Worm (Caenorhabditis elegans) whole organism, L4 larva: ENCODE results near the gene F53A2.3.

Experiments
- F44E2.7 ChIP-seq: fragments of 200-800 bp; sonication (Bioruptor generic); IDR thresholded peaks from 2 replicates; pipeline ENCODE4 v2.1.2; 2022; ENCODE audit warnings: missing genetic modification characterization, missing compliant biosample characterization
- F49E8.2 ChIP-seq: sonication (generic microtip); optimal IDR thresholded peaks from 2 replicates; lab custom pipeline; 2016; ENCODE audit warnings: missing compliant biosample characterization, mild to moderate bottlenecking, missing genetic modification characterization, borderline replicate concordance
- R02D3.7 ChIP-seq: fragments of 150-350 bp; sonication (generic microtip); optimal IDR thresholded peaks from 3 replicates; lab custom pipeline; 2014; ENCODE audit warnings: missing biosample characterization, missing genetic modification characterization
- T20F7.1 ChIP-seq: fragments of 200-800 bp; sonication (Bioruptor generic); optimal IDR thresholded peaks from 2 replicates; lab custom pipeline; 2018; ENCODE audit warnings: mild to moderate bottlenecking, missing genetic modification characterization, missing compliant biosample characterization
- T26A8.4 ChIP-seq: fragments of 200-800 bp; sonication (Bioruptor generic); IDR thresholded peaks from 2 replicates; pipeline ENCODE4 v1.3.6; 2022; ENCODE audit warnings: missing genetic modification characterization, missing compliant biosample characterization
- Y105C5A.15 ChIP-seq: fragments of 200-800 bp; sonication (Bioruptor generic); IDR thresholded peaks from 2 replicates; pipeline ENCODE4 v1.3.6; 2022; ENCODE audit warnings: missing genetic modification characterization, missing compliant biosample characterization
- ZK337.2 ChIP-seq: fragments of 200-800 bp; sonication (Bioruptor generic); IDR thresholded peaks from 2 replicates; pipeline ENCODE4 v1.3.6; 2022; ENCODE audit warnings: missing genetic modification reagents, missing genetic modification characterization, missing compliant biosample characterization
- aha-1 ChIP-seq: fragments of 150-350 bp; peaks from one replicate; lab custom pipeline; 2014; ENCODE audit warnings: missing biosample characterization, missing genetic modification characterization
- ama-1 ChIP-seq: fragments of 150-350 bp; optimal IDR thresholded peaks from 2 replicates; lab custom pipeline; 2014; ENCODE audit warnings: inconsistent platforms, mixed read lengths
- ceh-20 ChIP-seq: fragments of 200-800 bp; sonication (Bioruptor generic); IDR thresholded peaks from 2 replicates; pipeline ENCODE4 v1.3.6; 2022; ENCODE audit warnings: missing genetic modification reagents, missing genetic modification characterization, missing compliant biosample characterization
- ceh-28 ChIP-seq: fragments of 150-350 bp; optimal IDR thresholded peaks from 2 replicates; lab custom pipeline; 2014; ENCODE audit warnings: missing biosample characterization, missing genetic modification reagents, missing genetic modification characterization
- ceh-44 ChIP-seq: fragments of 200-800 bp; sonication (Bioruptor generic); IDR thresholded peaks from 2 replicates; pipeline ENCODE4 v1.3.6; 2022; ENCODE audit warnings: missing genetic modification reagents, missing genetic modification characterization, missing compliant biosample characterization
- cey-2 ChIP-seq: sonication (generic microtip); optimal IDR thresholded peaks from 3 replicates; lab custom pipeline; 2017; ENCODE audit warnings: missing genetic modification characterization, mild to moderate bottlenecking, missing compliant biosample characterization, antibody characterized with exemption, borderline replicate concordance; ENCODE audit not compliant: insufficient read depth
- daf-12 ChIP-seq: fragments of 150-350 bp; optimal IDR thresholded peaks from 2 replicates; lab custom pipeline; 2014; ENCODE audit warnings: missing biosample characterization, missing genetic modification reagents, missing genetic modification characterization
- daf-16 ChIP-seq, 3 experiments: sonication (generic microtip); optimal IDR thresholded peaks; 2 replicates each; lab custom pipeline; 2016 to 2017; ENCODE audit warnings: missing genetic modification characterization in 3 of 3, missing genetic modification reagents in 3 of 3, mild to moderate bottlenecking in 2 of 3, missing compliant biosample characterization in 2 of 3, missing biosample characterization in 1 of 3, moderate library complexity in 1 of 3
- dmd-6 ChIP-seq: fragments of 200-800 bp; sonication (Bioruptor generic); IDR thresholded peaks from 2 replicates; pipeline ENCODE4 v1.3.6; 2022; ENCODE audit warnings: missing genetic modification reagents, missing genetic modification characterization, missing compliant biosample characterization
- dve-1 ChIP-seq: sonication (generic microtip); optimal IDR thresholded peaks from 2 replicates; lab custom pipeline; 2017; ENCODE audit warnings: antibody characterized with exemption, mild to moderate bottlenecking, missing genetic modification characterization, missing compliant biosample characterization; ENCODE audit not compliant: insufficient read depth
- lim-7 ChIP-seq: fragments of 200-800 bp; sonication (Bioruptor generic); IDR thresholded peaks from 2 replicates; pipeline ENCODE4 v1.3.6; 2022; ENCODE audit warnings: missing genetic modification characterization, missing compliant biosample characterization
- lin-39 ChIP-seq: fragments of 150-350 bp; optimal IDR thresholded peaks from 2 replicates; lab custom pipeline; 2014; ENCODE audit warnings: missing biosample characterization, missing genetic modification reagents, missing genetic modification characterization
- lir-3 ChIP-seq: sonication (generic microtip); optimal IDR thresholded peaks from 2 replicates; lab custom pipeline; 2016; ENCODE audit warnings: mild to moderate bottlenecking, missing genetic modification characterization, missing compliant biosample characterization
- madf-5 ChIP-seq, 2 experiments: fragments of 200-800 bp; sonication (Bioruptor generic); IDR thresholded peaks; 2 replicates each; pipeline ENCODE4 v1.3.6; 2022; ENCODE audit warnings: missing compliant biosample characterization in 2 of 2, missing genetic modification characterization in 2 of 2
- madf-9 ChIP-seq: fragments of 200-800 bp; sonication (Bioruptor generic); conservative IDR thresholded peaks from 2 replicates; pipeline ENCODE4 v1.3.6; 2022; ENCODE audit warnings: missing genetic modification reagents, missing genetic modification characterization, missing compliant biosample characterization
- mep-1 ChIP-seq: fragments of 150-350 bp; sonication (generic microtip); optimal IDR thresholded peaks from 3 replicates; lab custom pipeline; 2014; ENCODE audit warnings: missing biosample characterization, missing genetic modification characterization
- mes-2 ChIP-seq: sonication (generic microtip); optimal IDR thresholded peaks from 2 replicates; lab custom pipeline; 2016; ENCODE audit warnings: missing genotype, mild to moderate bottlenecking, missing genetic modification characterization, missing compliant biosample characterization; ENCODE audit not compliant: poor library complexity, severe bottlenecking
- mxl-2 ChIP-seq: fragments of 200-800 bp; sonication (Bioruptor generic); conservative IDR thresholded peaks from 2 replicates; pipeline ENCODE4 v1.3.6; 2022; ENCODE audit warnings: missing genetic modification reagents, missing genetic modification characterization, missing compliant biosample characterization
- nhr-102 ChIP-seq: sonication (generic microtip); optimal IDR thresholded peaks from 2 replicates; lab custom pipeline; 2016; ENCODE audit warnings: mild to moderate bottlenecking, missing genetic modification characterization, moderate library complexity, missing compliant biosample characterization
- nhr-11 ChIP-seq: fragments of 150-350 bp; optimal IDR thresholded peaks from 2 replicates; lab custom pipeline; 2014; ENCODE audit warnings: missing biosample characterization, missing genetic modification characterization
- nhr-28 ChIP-seq: fragments of 150-350 bp; optimal IDR thresholded peaks from 2 replicates; lab custom pipeline; 2014; ENCODE audit warnings: missing biosample characterization, missing genetic modification characterization
- nhr-6 ChIP-seq: fragments of 150-350 bp; optimal IDR thresholded peaks from 2 replicates; lab custom pipeline; 2014; ENCODE audit warnings: missing biosample characterization, missing genetic modification characterization
- nhr-77 ChIP-seq: fragments of 150-350 bp; optimal IDR thresholded peaks from 2 replicates; lab custom pipeline; 2014; ENCODE audit warnings: missing biosample characterization, missing genetic modification characterization
- pha-4 ChIP-seq, 2 experiments: fragments of 150-350 bp in 1 of 2; fragments of 200-800 bp in 1 of 2; sonication (Bioruptor generic) in 1 of 2; IDR thresholded peaks in 1 of 2; optimal IDR thresholded peaks in 1 of 2; 2 replicates each; pipeline versions ENCODE4 v1.3.6 to Lab custom; 2014 to 2022; ENCODE audit warnings: missing genetic modification characterization in 2 of 2, missing genetic modification reagents in 2 of 2, missing biosample characterization in 1 of 2, missing compliant biosample characterization in 1 of 2
- php-3 ChIP-seq: fragments of 200-800 bp; sonication (Bioruptor generic); IDR thresholded peaks from 2 replicates; pipeline ENCODE4 v1.3.6; 2022; ENCODE audit warnings: missing genetic modification reagents, missing genetic modification characterization, missing compliant biosample characterization
- pqm-1 ChIP-seq: sonication (generic microtip); optimal IDR thresholded peaks from 2 replicates; lab custom pipeline; 2017; ENCODE audit warnings: missing biosample characterization, missing genetic modification characterization
- saeg-2 ChIP-seq: fragments of 200-800 bp; sonication (Bioruptor generic); IDR thresholded peaks from 2 replicates; pipeline ENCODE4 v1.3.6; 2022; ENCODE audit warnings: missing genetic modification reagents, missing genetic modification characterization, missing compliant biosample characterization
- sdz-12 ChIP-seq: fragments of 200-800 bp; sonication (Bioruptor generic); optimal IDR thresholded peaks from 2 replicates; lab custom pipeline; 2018; ENCODE audit warnings: mild to moderate bottlenecking, missing genetic modification characterization, missing compliant biosample characterization
- set-16 ChIP-seq: fragments of 200-800 bp; sonication (Bioruptor generic); IDR thresholded peaks from 2 replicates; pipeline ENCODE4 v1.3.6; 2022; ENCODE audit warnings: missing genetic modification reagents, missing genetic modification characterization, missing compliant biosample characterization
- snpc-4 ChIP-seq: fragments of 150-350 bp; optimal IDR thresholded peaks from 2 replicates; lab custom pipeline; 2014; ENCODE audit warnings: missing biosample characterization, missing genetic modification characterization
- unc-62 ChIP-seq, 3 experiments: fragments of 150-350 bp in 1 of 3; sonication (generic microtip); optimal IDR thresholded peaks in 2 of 3; peaks in 1 of 3; 1 replicate in 1 of 3; 2 replicates in 2 of 3; lab custom pipeline; 2014 to 2017; ENCODE audit warnings: missing biosample characterization in 3 of 3, missing genetic modification characterization in 3 of 3, missing genetic modification reagents in 3 of 3, missing genotype in 1 of 3
- vab-7 ChIP-seq: fragments of 200-800 bp; sonication (Bioruptor generic); IDR thresholded peaks from 2 replicates; pipeline ENCODE4 v1.3.6; 2022; ENCODE audit warnings: missing genetic modification reagents, missing genetic modification characterization, missing compliant biosample characterization
- zag-1 ChIP-seq: fragments of 150-350 bp; optimal IDR thresholded peaks from 2 replicates; lab custom pipeline; 2014; ENCODE audit warnings: missing biosample characterization, missing genetic modification characterization
- zfp-2 ChIP-seq: sonication (generic microtip); optimal IDR thresholded peaks from 2 replicates; lab custom pipeline; 2016; ENCODE audit warnings: mild to moderate bottlenecking, missing genetic modification characterization, missing compliant biosample characterization

The F53A2.3 gene

ce11 chrIII:13339672-13340071, at the start of gene F53A2.3:
TSS of gene F53A2.3 (minus strand) at chrIII:13339772.
- TF ChIP-seq F49E8.2 (tag; lab: Kevin White, UChicago), result no peak
- TF ChIP-seq unc-62 (GFP tag; optimal IDR thresholded peaks at IDR 0.05 in 1 of 2; lab: Kevin White, UChicago), result no peak
- TF ChIP-seq unc-62 (tag; optimal IDR thresholded peaks at IDR 0.05; lab: Kevin White, UChicago), result no peak
- TF ChIP-seq pha-4 (GFP tag; IDR thresholded peaks at IDR 0.05; lab: Robert Waterston, UW), result no peak
- TF ChIP-seq pha-4 (tag; optimal IDR thresholded peaks at IDR 0.05; lab: Kevin White, UChicago), result no peak
- no peak for TF ChIP-seq zag-1 (tag; lab: Kevin White, UChicago)
- TF ChIP-seq mep-1 (tag; lab: Kevin White, UChicago), result no peak
- no peak for TF ChIP-seq cey-2 (tag; lab: Kevin White, UChicago)
- no peak for TF ChIP-seq lim-7
- no peak for TF ChIP-seq ZK337.2 (GFP tag; lab: Robert Waterston, UW)
- no peak for TF ChIP-seq set-16
- TF ChIP-seq snpc-4 (tag; lab: Kevin White, UChicago), result no peak
- TF ChIP-seq zfp-2 (tag; lab: Kevin White, UChicago), result no peak
- no peak for TF ChIP-seq sdz-12
- no peak for TF ChIP-seq nhr-77 (tag; lab: Kevin White, UChicago)
- no peak for TF ChIP-seq R02D3.7 (tag; lab: Kevin White, UChicago)

- no peak for TF ChIP-seq saeg-2 (GFP tag; lab: Robert Waterston, UW)
- TF ChIP-seq nhr-6 (tag; lab: Kevin White, UChicago), result no peak
- no peak for TF ChIP-seq nhr-11 (tag; lab: Kevin White, UChicago)
- no peak for TF ChIP-seq daf-12 (tag; lab: Kevin White, UChicago)
- TF ChIP-seq T20F7.1 (GFP tag; lab: Kevin White, UChicago), result no peak
- no peak for TF ChIP-seq vab-7 (GFP tag; lab: Robert Waterston, UW)
- no peak for TF ChIP-seq madf-5 (GFP tag; IDR thresholded peaks at IDR 0.05; lab: Robert Waterston, UW)
- TF ChIP-seq nhr-102 (tag; lab: Kevin White, UChicago), result no peak
- no peak for TF ChIP-seq Y105C5A.15 (GFP tag; lab: Robert Waterston, UW)
- no peak for TF ChIP-seq ama-1
- TF ChIP-seq ceh-44 (GFP tag; lab: Robert Waterston, UW), result no peak
- TF ChIP-seq mes-2 (tag; lab: Kevin White, UChicago), result no peak
- TF ChIP-seq lir-3 (tag; lab: Kevin White, UChicago), result no peak
Observed at ce11 chrIII:13389078-13389477, 49.5 kb upstream of the F53A2.3 start, which contains the start of gene T03F6.3. TSS of gene T03F6.3 (plus strand) at chrIII:13389395.

ce11 chrIII:13388621-13389020, 49.0 kb upstream of the F53A2.3 start:
- TF ChIP-seq F44E2.7 (GFP tag; lab: Robert Waterston, UW) (no peak), saeg-2 (GFP tag; lab: Robert Waterston, UW) (no peak), nhr-28 (tag; lab: Kevin White, UChicago) (peak; percentile 31), nhr-6 (tag; lab: Kevin White, UChicago) (no peak), madf-9 (GFP tag; lab: Robert Waterston, UW) (no peak), dve-1 (tag; lab: Kevin White, UChicago) (peak; percentile 47), sdz-12 (no peak), ceh-28 (tag; lab: Kevin White, UChicago) (no peak), dmd-6 (GFP tag; lab: Robert Waterston, UW) (peak; percentile 23; the same call in 1 of the 2 replicates), T26A8.4 (GFP tag; lab: Robert Waterston, UW) (no peak), aha-1 (tag; lab: Kevin White, UChicago) (no peak), ceh-20 (GFP tag; lab: Robert Waterston, UW) (no peak), lin-39 (no peak), pha-4 (GFP tag; IDR thresholded peaks at IDR 0.05; lab: Robert Waterston, UW) (no peak), pha-4 (tag; optimal IDR thresholded peaks at IDR 0.05; lab: Kevin White, UChicago) (no peak), daf-16 (GFP tag; optimal IDR thresholded peaks at IDR 0.05; lab: Kevin White, UChicago) (no peak), daf-16 (tag; optimal IDR thresholded peaks at IDR 0.05; lab: Kevin White, UChicago) (peak; percentile 89), php-3 (GFP tag; lab: Robert Waterston, UW) (peak; percentile 66; the same call in 1 of the 2 replicates), pqm-1 (peak; percentile 60), mxl-2 (no peak), daf-12 (tag; lab: Kevin White, UChicago) (no peak)
- TF ChIP-seq, all 104 proteins: peak for 6
